Worm (Caenorhabditis elegans) whole organism, early embryonic: Measurements from ENCODE around the gene ncx-7.

Experiments used
- B0310.2 ChIP-seq: sonication (generic microtip); optimal IDR thresholded peaks from 2 replicates; lab custom pipeline; 2016; ENCODE audit warnings: mild to moderate bottlenecking, missing genetic modification characterization, missing compliant biosample characterization
- aly-1 ChIP-seq: sonication (generic microtip); optimal IDR thresholded peaks from 2 replicates; lab custom pipeline; 2016; ENCODE audit warnings: missing genetic modification characterization, missing compliant biosample characterization
- ama-1 ChIP-seq: fragments of 150-350 bp; optimal IDR thresholded peaks from 2 replicates; lab custom pipeline; 2014
- ceh-36 ChIP-seq: sonication (generic microtip); optimal IDR thresholded peaks from 2 replicates; lab custom pipeline; 2016; ENCODE audit warnings: missing genetic modification characterization, inconsistent platforms, missing compliant biosample characterization
- ets-7 ChIP-seq: sonication (generic microtip); optimal IDR thresholded peaks from 2 replicates; lab custom pipeline; 2016; ENCODE audit warnings: missing genotype, missing genetic modification characterization, missing compliant biosample characterization
- flt-1 ChIP-seq: fragments of 200-800 bp; sonication (Bioruptor generic); IDR thresholded peaks from 2 replicates; pipeline ENCODE4 v1.3.6; 2022; ENCODE audit warnings: missing genetic modification characterization, missing compliant biosample characterization
- hmbx-1 ChIP-seq: sonication (generic microtip); optimal IDR thresholded peaks from 2 replicates; lab custom pipeline; 2016; ENCODE audit warnings: mild to moderate bottlenecking, missing genetic modification characterization, missing compliant biosample characterization
- hmg-4 ChIP-seq: fragments of 200-800 bp; sonication (Bioruptor generic); optimal IDR thresholded peaks from 2 replicates; lab custom pipeline; 2018; ENCODE audit warnings: mild to moderate bottlenecking, missing genetic modification characterization, missing compliant biosample characterization
- hnd-1 ChIP-seq: sonication (generic microtip); optimal IDR thresholded peaks from 2 replicates; lab custom pipeline; 2016; ENCODE audit warnings: missing genetic modification characterization, missing compliant biosample characterization
- sea-1 ChIP-seq: fragments of 200-800 bp; sonication (Bioruptor generic); conservative IDR thresholded peaks from 2 replicates; pipeline ENCODE4 v1.3.6; 2022; ENCODE audit warnings: missing genetic modification characterization, missing compliant biosample characterization
- tbx-11 ChIP-seq: fragments of 200-800 bp; sonication (Bioruptor generic); IDR thresholded peaks from 2 replicates; pipeline ENCODE4 v1.3.6; 2022; ENCODE audit warnings: missing genetic modification characterization, missing compliant biosample characterization
- tbx-37 ChIP-seq: fragments of 200-800 bp; sonication (Bioruptor generic); conservative IDR thresholded peaks from 2 replicates; pipeline ENCODE4 v1.3.6; 2022; ENCODE audit warnings: missing genetic modification reagents, missing genetic modification characterization, missing compliant biosample characterization
- tra-4 ChIP-seq: sonication (generic microtip); optimal IDR thresholded peaks from 2 replicates; lab custom pipeline; 2017; ENCODE audit warnings: missing genetic modification characterization, missing compliant biosample characterization

ce11 chrIII:9735857-9736256 lies 15.8 kb upstream of the ncx-7 start, which contains the start of gene dao-6:
- no peak for TF ChIP-seq ama-1 (lab: Kevin White, UChicago)
- no peak for TF ChIP-seq hmbx-1 (tag; lab: Kevin White, UChicago)
- no peak for TF ChIP-seq ets-7 (tag; lab: Kevin White, UChicago)
- no peak for TF ChIP-seq hmg-4 (GFP tag; lab: Kevin White, UChicago)
- no peak for TF ChIP-seq aly-1 (tag; lab: Kevin White, UChicago)
- no peak for TF ChIP-seq tbx-11 (GFP tag; lab: Robert Waterston, UW)
- TF ChIP-seq flt-1 (GFP tag; lab: Robert Waterston, UW): no peak
- no peak for TF ChIP-seq hnd-1 (tag; lab: Kevin White, UChicago)
- no peak for TF ChIP-seq B0310.2 (tag; lab: Kevin White, UChicago)
- no peak for TF ChIP-seq tra-4 (tag; lab: Kevin White, UChicago)
- TF ChIP-seq tbx-37 (GFP tag; lab: Robert Waterston, UW): no peak
- TF ChIP-seq sea-1 (GFP tag; lab: Robert Waterston, UW): no peak
- TF ChIP-seq ceh-36 (tag; lab: Kevin White, UChicago): no peak
